Worm (Caenorhabditis elegans) whole organism, young adult: ENCODE measurements around the gene F22F4.9.

Source experiments
- C06A6.2 ChIP-seq: fragments of 200-800 bp; sonication (Bioruptor generic); conservative IDR thresholded peaks from 2 replicates; pipeline ENCODE4 v1.3.6; 2022; ENCODE audit warnings: missing genetic modification characterization, missing compliant biosample characterization
- F22D6.2 ChIP-seq: sonication (generic microtip); optimal IDR thresholded peaks from 2 replicates; lab custom pipeline; 2016; ENCODE audit warnings: mild to moderate bottlenecking, missing genetic modification characterization, missing compliant biosample characterization
- ceh-58 ChIP-seq: fragments of 200-800 bp; sonication (Bioruptor generic); IDR thresholded peaks from 2 replicates; pipeline ENCODE4 v1.3.6; 2022; ENCODE audit warnings: missing genetic modification characterization, missing compliant biosample characterization
- efl-1 ChIP-seq: fragments of 150-350 bp; optimal IDR thresholded peaks from 2 replicates; lab custom pipeline; 2014; ENCODE audit warnings: missing biosample characterization, missing genetic modification reagents, missing genetic modification characterization
- hmg-1.2 ChIP-seq: fragments of 200-800 bp; sonication (Bioruptor generic); IDR thresholded peaks from 2 replicates; pipeline ENCODE4 v1.3.6; 2022; ENCODE audit warnings: missing genetic modification reagents, missing genetic modification characterization, missing compliant biosample characterization
- hmg-20 ChIP-seq: fragments of 200-800 bp; sonication (Bioruptor generic); IDR thresholded peaks from 2 replicates; pipeline ENCODE4 v1.3.6; 2022; ENCODE audit warnings: missing genetic modification reagents, missing genetic modification characterization, missing compliant biosample characterization
- nfya-1 ChIP-seq: sonication (generic microtip); optimal IDR thresholded peaks from 2 replicates; lab custom pipeline; 2017; ENCODE audit warnings: antibody characterized with exemption, missing compliant biosample characterization, missing genetic modification characterization, borderline replicate concordance; ENCODE audit not compliant: insufficient read depth
- pbrm-1 ChIP-seq: fragments of 200-800 bp; sonication (Bioruptor generic); IDR thresholded peaks from 2 replicates; pipeline ENCODE4 v1.3.6; 2022; ENCODE audit warnings: missing genetic modification reagents, missing genetic modification characterization, missing compliant biosample characterization
- snpc-4 ChIP-seq, 5 experiments: fragments of 150-350 bp in 1 of 5; sonication (generic microtip) in 4 of 5; optimal IDR thresholded peaks; 2 replicates each; lab custom pipeline; 2014 to 2018; ENCODE audit warnings: missing genetic modification characterization in 5 of 5, missing biosample characterization in 3 of 5, antibody characterized with exemption in 2 of 5, mild to moderate bottlenecking in 2 of 5, missing compliant biosample characterization in 2 of 5, missing genotype in 2 of 5, moderate library complexity in 2 of 5, missing genetic modification reagents in 1 of 5
- unc-62 ChIP-seq: fragments of 150-350 bp; optimal IDR thresholded peaks from 2 replicates; lab custom pipeline; 2014; ENCODE audit warnings: missing biosample characterization, missing genetic modification reagents, missing genetic modification characterization

DNA sequence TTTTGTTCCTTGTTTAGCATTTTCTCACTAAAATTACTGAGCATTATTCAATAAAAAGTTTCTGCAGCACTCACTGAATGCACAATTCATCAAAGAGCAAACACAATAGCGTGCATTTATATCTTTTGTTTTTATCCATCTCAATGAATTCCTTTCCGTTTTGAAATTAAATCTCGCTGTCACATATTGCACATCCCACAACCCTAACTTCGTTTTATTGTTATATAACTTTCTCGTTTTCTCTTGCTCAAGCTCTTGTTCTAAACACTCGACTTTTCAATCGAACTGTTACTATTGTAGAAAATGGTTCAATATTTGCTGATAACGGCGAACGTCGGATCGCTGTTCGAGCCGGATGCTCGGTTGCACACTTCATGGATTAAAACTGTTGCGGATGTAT lies 31.9 kb upstream of the F22F4.9 start, which contains the start of gene ipp-5:
- no peak for TF ChIP-seq snpc-4 (GFP tag; optimal IDR thresholded peaks at IDR 0.05; lab: Kevin White, UChicago)
- TF ChIP-seq snpc-4 (tag; optimal IDR thresholded peaks at IDR 0.05; lab: Kevin White, UChicago) = no peak
- TF ChIP-seq efl-1 (GFP tag; lab: Kevin White, UChicago) = no peak
- TF ChIP-seq ceh-58 (GFP tag; lab: Robert Waterston, UW) = no peak
- no peak for TF ChIP-seq hmg-20 (GFP tag; lab: Robert Waterston, UW)
- TF ChIP-seq hmg-1.2 = no peak
- TF ChIP-seq unc-62 (GFP tag; lab: Kevin White, UChicago) = no peak
- no peak for TF ChIP-seq nfya-1
- no peak for TF ChIP-seq F22D6.2 (tag; lab: Kevin White, UChicago)
- TF ChIP-seq C06A6.2 = no peak
- TF ChIP-seq pbrm-1 (GFP tag; lab: Robert Waterston, UW) = no peak
